Fruit fly (Drosophila melanogaster): ENCODE data around the gene Dscam2.

The Dscam2 gene

DNA sequence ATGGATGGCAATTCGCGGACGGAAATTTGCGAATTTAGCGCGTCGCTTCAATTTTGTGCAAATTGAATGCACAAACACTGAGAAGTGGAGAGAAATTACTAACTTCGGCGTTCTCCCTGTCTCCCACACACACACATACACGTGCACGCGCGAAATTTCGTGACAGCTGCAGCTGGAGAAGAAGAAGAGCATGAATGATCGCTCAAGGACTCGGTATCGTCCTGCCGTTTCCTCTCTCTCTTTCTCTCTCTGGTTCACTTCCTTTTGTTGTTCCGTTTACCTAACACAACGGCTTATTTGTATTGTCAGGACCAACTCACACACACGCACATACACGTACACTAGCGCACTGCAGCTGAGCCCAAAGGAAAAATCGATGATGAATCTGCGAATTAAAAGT is 33.5 kb downstream of the Dscam2 start:
- TF ChIP-seq brk (GFP tag; optimal IDR thresholded peaks at IDR 0.05) (no peak), GATAd (GFP tag; optimal IDR thresholded peaks at IDR 0.05) (no peak), N (GFP tag; optimal IDR thresholded peaks at IDR 0.05) (no peak), dl (GFP tag; optimal IDR thresholded peaks at IDR 0.05; ENCODE audit: insufficient read depth in 1 of 2, partially characterized antibody in 2 of 2) (no peak), dsf (GFP tag; optimal IDR thresholded peaks at IDR 0.05; ENCODE audit: borderline replicate concordance) (no peak), Rel (GFP tag; optimal IDR thresholded peaks at IDR 0.05) (no peak), Rel (tag; optimal IDR thresholded peaks at IDR 0.05) (no peak), rgr (GFP tag; optimal IDR thresholded peaks at IDR 0.05) (no peak), tai (GFP tag; optimal IDR thresholded peaks at IDR 0.05) (no peak), CG9705 (GFP tag; optimal IDR thresholded peaks at IDR 0.05) (no peak), h (GFP tag; optimal IDR thresholded peaks at IDR 0.05) (no peak), Dfd (GFP tag; optimal IDR thresholded peaks at IDR 0.05) (no peak)

DNA sequence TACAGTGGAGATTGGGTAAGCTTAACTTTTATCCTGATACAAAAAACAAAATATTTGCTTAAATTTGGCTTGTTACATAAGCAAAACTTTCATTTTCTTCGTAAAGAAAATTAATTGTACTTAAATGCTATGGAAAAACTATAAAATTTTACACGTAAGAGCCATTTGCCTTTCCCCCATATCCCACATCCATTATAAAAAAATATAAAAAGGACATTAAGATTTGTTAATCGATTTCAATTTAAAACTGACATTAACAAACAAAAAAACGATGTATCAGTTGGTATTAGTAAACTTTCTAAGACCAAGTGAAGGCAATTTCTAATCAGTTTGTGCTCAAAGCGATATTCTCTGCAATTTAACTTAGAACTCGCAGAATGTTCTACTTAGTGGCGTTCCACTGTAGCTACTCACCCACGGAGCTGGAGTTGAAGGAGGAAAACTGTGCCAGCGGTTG is 34.2 kb downstream of the Dscam2 start:
- TF ChIP-seq foxo (GFP tag; optimal IDR thresholded peaks at IDR 0.05), result peak in 1 of 2 experiments; percentile 56
- TF ChIP-seq CG32264 (GFP tag; optimal IDR thresholded peaks at IDR 0.05), result no peak
- peak; percentile 56 for TF ChIP-seq br (GFP tag; optimal IDR thresholded peaks at IDR 0.05)
- peak; percentile 44 for TF ChIP-seq rgr (GFP tag; optimal IDR thresholded peaks at IDR 0.05)
- peak; percentile 36 for TF ChIP-seq dmrt93B (GFP tag; optimal IDR thresholded peaks at IDR 0.05)
- TF ChIP-seq lola (GFP tag; optimal IDR thresholded peaks at IDR 0.05), result no peak
- no peak for TF ChIP-seq Jra (GFP tag; optimal IDR thresholded peaks at IDR 0.05)
- TF ChIP-seq Hnf4 (GFP tag; optimal IDR thresholded peaks at IDR 0.05), result peak; percentile 32
- TF ChIP-seq Hr83 (GFP tag; optimal IDR thresholded peaks at IDR 0.05; ENCODE audit: poor library complexity, severe bottlenecking), result no peak
- TF ChIP-seq h (GFP tag; optimal IDR thresholded peaks at IDR 0.05), result peak; percentile 31
- TF ChIP-seq OdsH (GFP tag; optimal IDR thresholded peaks at IDR 0.05), result peak; percentile 35
- peak; percentile 8 for TF ChIP-seq CG9705 (GFP tag; optimal IDR thresholded peaks at IDR 0.05)
- peak; percentile 53 for TF ChIP-seq HLH106 (tag; optimal IDR thresholded peaks at IDR 0.05)
- peak; percentile 59 for TF ChIP-seq fru (GFP tag; optimal IDR thresholded peaks at IDR 0.05)
- peak; percentile 85 for TF ChIP-seq woc (GFP tag; optimal IDR thresholded peaks at IDR 0.05)
- peak; percentile 47 for TF ChIP-seq psq (GFP tag; optimal IDR thresholded peaks at IDR 0.05)
- peak; percentile 52 for TF ChIP-seq Sp1 (GFP tag; optimal IDR thresholded peaks at IDR 0.05)
- TF ChIP-seq Hr78 (GFP tag; optimal IDR thresholded peaks at IDR 0.05), result no peak
- no peak for TF ChIP-seq N (GFP tag; optimal IDR thresholded peaks at IDR 0.05)
- peak; percentile 47 for TF ChIP-seq ey (GFP tag; optimal IDR thresholded peaks at IDR 0.05)

DNA sequence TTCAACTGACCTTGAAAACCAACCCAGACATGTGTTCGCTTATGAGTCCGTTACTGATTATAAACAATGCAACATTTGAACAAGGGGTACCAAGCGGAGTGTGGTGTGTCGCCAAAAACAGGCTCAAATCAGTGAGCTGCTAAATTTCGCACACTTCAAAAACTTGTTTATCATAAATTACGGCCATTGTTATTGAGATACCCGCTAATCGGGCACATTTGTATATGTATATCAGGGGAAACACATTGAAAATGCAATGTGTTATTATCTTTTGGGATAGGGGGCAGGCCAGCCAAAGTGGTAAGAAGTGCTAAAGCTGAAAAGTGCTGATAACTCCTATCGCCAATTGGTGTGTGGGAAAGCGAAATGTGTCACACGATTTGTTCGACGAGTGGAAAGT is 35.5 kb downstream of the Dscam2 start:
- TF ChIP-seq h (GFP tag; optimal IDR thresholded peaks at IDR 0.05) (peak; percentile 26), Vsx2 (GFP tag; optimal IDR thresholded peaks at IDR 0.05; ENCODE audit: partially characterized antibody) (no peak), Mio (GFP tag; optimal IDR thresholded peaks at IDR 0.05) (no peak), dsf (GFP tag; optimal IDR thresholded peaks at IDR 0.05; ENCODE audit: borderline replicate concordance) (no peak), Rel (GFP tag; optimal IDR thresholded peaks at IDR 0.05) (no peak), Rel (tag; optimal IDR thresholded peaks at IDR 0.05) (peak; percentile 100), sage (GFP tag; optimal IDR thresholded peaks at IDR 0.05) (no peak), pan (optimal IDR thresholded peaks at IDR 0.05) (no peak), foxo (GFP tag; optimal IDR thresholded peaks at IDR 0.05) (no peak), Jra (GFP tag; optimal IDR thresholded peaks at IDR 0.05) (peak; percentile 24), Abd-B (GFP tag; optimal IDR thresholded peaks at IDR 0.05) (no peak), Dif (GFP tag; optimal IDR thresholded peaks at IDR 0.05; ENCODE audit: partially characterized antibody) (no peak), brk (GFP tag; optimal IDR thresholded peaks at IDR 0.05) (no peak)

DNA sequence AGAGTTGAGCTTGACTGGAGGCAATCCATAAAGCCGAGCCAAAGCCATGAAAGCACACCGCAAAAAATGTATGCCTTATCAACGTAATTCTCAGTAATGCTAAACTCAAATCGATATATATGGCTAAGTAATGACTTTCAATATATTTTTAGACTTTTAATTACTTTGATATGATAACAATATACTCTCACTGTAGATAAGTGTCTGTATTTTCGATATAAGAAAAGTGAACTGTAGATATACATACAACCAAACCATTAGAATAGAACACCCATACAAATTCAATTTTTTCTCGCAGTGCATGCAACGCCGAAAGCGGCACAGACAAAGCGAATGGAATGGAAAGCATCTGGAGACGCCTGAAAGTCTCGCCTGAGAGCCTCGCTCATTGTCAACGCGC is 36.1 kb downstream of the Dscam2 start:
- TF ChIP-seq jim (GFP tag; optimal IDR thresholded peaks at IDR 0.05) (no peak), N (GFP tag; optimal IDR thresholded peaks at IDR 0.05) (no peak), Hnf4 (GFP tag; optimal IDR thresholded peaks at IDR 0.05) (peak; percentile 41), Hr83 (GFP tag; optimal IDR thresholded peaks at IDR 0.05; ENCODE audit: poor library complexity, severe bottlenecking) (no peak), h (GFP tag; optimal IDR thresholded peaks at IDR 0.05) (peak; percentile 63), sv (GFP tag; optimal IDR thresholded peaks at IDR 0.05) (no peak), HLH106 (tag; optimal IDR thresholded peaks at IDR 0.05) (peak; percentile 60), Jra (GFP tag; optimal IDR thresholded peaks at IDR 0.05) (no peak), Hr78 (GFP tag; optimal IDR thresholded peaks at IDR 0.05) (no peak), Dif (GFP tag; optimal IDR thresholded peaks at IDR 0.05; ENCODE audit: partially characterized antibody) (no peak), woc (GFP tag; optimal IDR thresholded peaks at IDR 0.05) (peak; percentile 33), usp (GFP tag; optimal IDR thresholded peaks at IDR 0.05) (no peak), Vsx2 (GFP tag; optimal IDR thresholded peaks at IDR 0.05; ENCODE audit: partially characterized antibody) (no peak), fru (GFP tag; optimal IDR thresholded peaks at IDR 0.05) (peak; percentile 70), sage (GFP tag; optimal IDR thresholded peaks at IDR 0.05) (no peak), dl (GFP tag; optimal IDR thresholded peaks at IDR 0.05; ENCODE audit: insufficient read depth in 1 of 2, partially characterized antibody in 2 of 2) (no peak), CG32264 (GFP tag; optimal IDR thresholded peaks at IDR 0.05) (no peak), lola (GFP tag; optimal IDR thresholded peaks at IDR 0.05) (no peak), psq (GFP tag; optimal IDR thresholded peaks at IDR 0.05) (peak; percentile 30), foxo (GFP tag; optimal IDR thresholded peaks at IDR 0.05) (peak in 1 of 2 experiments; percentile 44), Rel (GFP tag; optimal IDR thresholded peaks at IDR 0.05) (no peak), Rel (tag; optimal IDR thresholded peaks at IDR 0.05) (no peak), Abd-B (GFP tag; optimal IDR thresholded peaks at IDR 0.05) (no peak), tai (GFP tag; optimal IDR thresholded peaks at IDR 0.05) (no peak), Myc (optimal IDR thresholded peaks at IDR 0.05) (no peak), Dfd (GFP tag; optimal IDR thresholded peaks at IDR 0.05) (no peak), OdsH (GFP tag; optimal IDR thresholded peaks at IDR 0.05) (peak; percentile 62), GATAd (GFP tag; optimal IDR thresholded peaks at IDR 0.05) (no peak), Mio (GFP tag; optimal IDR thresholded peaks at IDR 0.05) (no peak), CG9705 (GFP tag; optimal IDR thresholded peaks at IDR 0.05) (no peak), brk (GFP tag; optimal IDR thresholded peaks at IDR 0.05) (peak; percentile 48), ey (GFP tag; optimal IDR thresholded peaks at IDR 0.05) (peak; percentile 66), Sp1 (GFP tag; optimal IDR thresholded peaks at IDR 0.05) (peak; percentile 63), pan (optimal IDR thresholded peaks at IDR 0.05) (no peak)
